Worm (Caenorhabditis elegans): ENCODE data around the gene klf-2.

DNA sequence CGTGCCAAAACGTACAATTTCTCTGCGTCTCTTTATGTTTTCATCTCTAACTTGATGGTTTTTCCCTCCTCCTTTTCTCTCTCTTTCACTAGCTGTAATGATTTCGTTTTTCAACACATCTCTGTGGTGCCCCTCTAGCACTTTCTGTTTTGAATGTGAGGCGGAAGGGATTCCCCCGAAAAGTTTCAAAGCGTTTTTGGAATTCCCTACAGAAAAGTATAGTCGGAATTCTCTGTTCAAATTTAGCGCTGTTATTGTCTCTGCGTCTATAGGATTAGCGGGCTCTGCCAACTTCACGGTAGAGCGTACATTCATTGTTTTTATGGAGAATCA, 27.5 kb downstream of the klf-2 start:
- TF ChIP-seq pbrm-1 (GFP tag; IDR thresholded peaks at IDR 0.05): no peak
- TF ChIP-seq Y53F4B.3 (GFP tag; IDR thresholded peaks at IDR 0.05): no peak
- TF ChIP-seq atf-7 (tag; optimal IDR thresholded peaks at IDR 0.05): no peak
- no peak for TF ChIP-seq unc-130 (GFP tag; optimal IDR thresholded peaks at IDR 0.05)
- TF ChIP-seq snpc-4 (GFP tag; optimal IDR thresholded peaks at IDR 0.05): no peak
- TF ChIP-seq snpc-4 (tag; optimal IDR thresholded peaks at IDR 0.05): no peak
- TF ChIP-seq ccch-3 (GFP tag; optimal IDR thresholded peaks at IDR 0.05): no peak
- no peak for TF ChIP-seq B0019.2 (GFP tag; conservative IDR thresholded peaks at IDR 0.05)
- TF ChIP-seq nfya-1 (tag; optimal IDR thresholded peaks at IDR 0.05; ENCODE audit: borderline replicate concordance, insufficient read depth): no peak
- no peak for TF ChIP-seq ztf-3 (GFP tag; optimal IDR thresholded peaks at IDR 0.05)
- TF ChIP-seq ceh-91 (GFP tag; IDR thresholded peaks at IDR 0.05): no peak
- no peak for TF ChIP-seq attf-6 (GFP tag; IDR thresholded peaks at IDR 0.05)
